Fruit fly (Drosophila melanogaster) whole organism, embryonic: Measurements from ENCODE around the gene slmb.

Experiments
- Atf3 ChIP-seq: fragments of 200-800 bp; sonication (Bioruptor generic); optimal IDR thresholded peaks from 3 replicates; lab custom pipeline; 2016; ENCODE audit warnings: missing biosample characterization, missing genetic modification characterization
- B-H2 ChIP-seq: fragments of 200-800 bp; sonication (Bioruptor generic); optimal IDR thresholded peaks from 2 replicates; lab custom pipeline; 2018; ENCODE audit warnings: missing biosample characterization, mild to moderate bottlenecking, missing genetic modification characterization
- Bgb ChIP-seq: fragments of 200-800 bp; sonication (Bioruptor generic); IDR thresholded peaks from 2 replicates; pipeline ENCODE4 v1.3.6; 2022; ENCODE audit warnings: missing biosample characterization, missing genetic modification characterization; ENCODE audit not compliant: partially characterized antibody
- CG10565 ChIP-seq: fragments of 200-800 bp; sonication (Bioruptor generic); optimal IDR thresholded peaks from 3 replicates; lab custom pipeline; 2016; ENCODE audit warnings: missing biosample characterization, mild to moderate bottlenecking, missing genetic modification characterization
- CG11504 ChIP-seq: fragments of 200-800 bp; sonication (Bioruptor generic); optimal IDR thresholded peaks from 3 replicates; lab custom pipeline; 2019; ENCODE audit warnings: missing biosample characterization, mild to moderate bottlenecking, missing genetic modification characterization, moderate library complexity
- CG12236 ChIP-seq: fragments of 200-800 bp; sonication (Bioruptor generic); optimal IDR thresholded peaks from 2 replicates; lab custom pipeline; 2016; ENCODE audit warnings: missing biosample characterization, missing genetic modification characterization
- CG1233 ChIP-seq: fragments of 200-800 bp; sonication (Bioruptor generic); optimal IDR thresholded peaks from 4 replicates; lab custom pipeline; 2018; ENCODE audit warnings: missing biosample characterization, mild to moderate bottlenecking, missing genetic modification characterization
- CG14860 ChIP-seq: fragments of 200-800 bp; sonication (Bioruptor generic); IDR thresholded peaks from 3 replicates; pipeline ENCODE4 v1.3.6; 2022; ENCODE audit warnings: missing biosample characterization, missing genetic modification characterization; ENCODE audit not compliant: partially characterized antibody
- CG16813 ChIP-seq: fragments of 200-800 bp; sonication (Bioruptor generic); IDR thresholded peaks from 3 replicates; pipeline ENCODE4 v1.3.6; 2022; ENCODE audit warnings: missing biosample characterization, missing genetic modification characterization; ENCODE audit not compliant: partially characterized antibody
- CG1832 ChIP-seq: fragments of 200-800 bp; sonication (Bioruptor generic); optimal IDR thresholded peaks from 2 replicates; lab custom pipeline; 2017; ENCODE audit warnings: missing biosample characterization, mild to moderate bottlenecking, missing genetic modification characterization, inconsistent platforms
- CG2129 ChIP-seq: fragments of 200-800 bp; sonication (Bioruptor generic); IDR thresholded peaks from 2 replicates; pipeline ENCODE4 v1.3.6; 2022; ENCODE audit warnings: missing biosample characterization, missing genetic modification characterization; ENCODE audit not compliant: partially characterized antibody
- CG2199 ChIP-seq: fragments of 200-800 bp; sonication (Bioruptor generic); IDR thresholded peaks from 3 replicates; pipeline ENCODE4 v1.3.6; 2022; ENCODE audit warnings: missing biosample characterization, missing genetic modification characterization
- CG2712 ChIP-seq: fragments of 200-800 bp; optimal IDR thresholded peaks from 3 replicates; lab custom pipeline; 2019; ENCODE audit warnings: missing biosample characterization, mild to moderate bottlenecking, missing genetic modification characterization, moderate library complexity
- CG30431 ChIP-seq: fragments of 200-800 bp; sonication (Bioruptor generic); optimal IDR thresholded peaks from 2 replicates; lab custom pipeline; 2017; ENCODE audit warnings: missing biosample characterization, missing genetic modification characterization
- CG31365 ChIP-seq: fragments of 200-800 bp; sonication (Bioruptor generic); optimal IDR thresholded peaks from 2 replicates; lab custom pipeline; 2018; ENCODE audit warnings: missing biosample characterization, mild to moderate bottlenecking, missing genetic modification characterization
- CG31441 ChIP-seq: fragments of 200-800 bp; sonication (Bioruptor generic); IDR thresholded peaks from 2 replicates; pipeline ENCODE4 v1.3.6; 2022; ENCODE audit warnings: missing biosample characterization, missing genetic modification characterization
- CG3163 ChIP-seq: fragments of 200-800 bp; sonication (Bioruptor generic); optimal IDR thresholded peaks from 3 replicates; lab custom pipeline; 2016; ENCODE audit warnings: missing biosample characterization, missing genetic modification characterization
- CG4282 ChIP-seq: fragments of 200-800 bp; sonication (Bioruptor generic); optimal IDR thresholded peaks from 2 replicates; lab custom pipeline; 2016; ENCODE audit warnings: missing biosample characterization, missing genetic modification characterization
- CG4328 ChIP-seq: fragments of 200-800 bp; sonication (Bioruptor generic); optimal IDR thresholded peaks from 3 replicates; lab custom pipeline; 2017; ENCODE audit warnings: missing biosample characterization, missing genetic modification reagents, missing genetic modification characterization
- CG4617 ChIP-seq: fragments of 200-800 bp; sonication (Bioruptor generic); optimal IDR thresholded peaks from 3 replicates; lab custom pipeline; 2016; ENCODE audit warnings: missing biosample characterization, missing genetic modification characterization, borderline replicate concordance
- CG9727 ChIP-seq: fragments of 200-800 bp; sonication (Bioruptor generic); optimal IDR thresholded peaks from 3 replicates; lab custom pipeline; 2017; ENCODE audit warnings: missing biosample characterization, mild to moderate bottlenecking, missing genetic modification characterization
- Camta ChIP-seq: fragments of 200-800 bp; sonication (Bioruptor generic); optimal IDR thresholded peaks from 2 replicates; lab custom pipeline; 2016; ENCODE audit warnings: missing biosample characterization, missing genetic modification characterization
- Dip2 ChIP-seq: fragments of 200-800 bp; sonication (Bioruptor generic); IDR thresholded peaks from 2 replicates; pipeline ENCODE4 v1.3.6; 2022; ENCODE audit warnings: missing biosample characterization, missing genetic modification characterization
- H2.0 ChIP-seq: fragments of 200-800 bp; sonication (Bioruptor generic); IDR thresholded peaks from 2 replicates; pipeline ENCODE4 v1.3.6; 2022; ENCODE audit warnings: missing biosample characterization, missing genetic modification characterization
- Hmr ChIP-seq: fragments of 200-800 bp; sonication (Bioruptor generic); optimal IDR thresholded peaks from 3 replicates; lab custom pipeline; 2017; ENCODE audit warnings: mild to moderate bottlenecking, missing biosample characterization, missing genetic modification reagents, missing genetic modification characterization
- Hr78 ChIP-seq, 2 experiments: fragments of 200-800 bp in 1 of 2; fragments of >200 bp in 1 of 2; sonication (Bioruptor generic) in 1 of 2; optimal IDR thresholded peaks; 2 replicates each; lab custom pipeline; 2017 to 2019; ENCODE audit warnings: missing biosample characterization in 2 of 2, missing genetic modification characterization in 2 of 2, mild to moderate bottlenecking in 1 of 2, moderate library complexity in 1 of 2
- Hsf ChIP-seq: fragments of 200-800 bp; sonication (Bioruptor generic); optimal IDR thresholded peaks from 3 replicates; lab custom pipeline; 2016; ENCODE audit warnings: missing biosample characterization, missing genetic modification characterization
- Nf-YA ChIP-seq: fragments of 200-800 bp; sonication (Bioruptor generic); IDR thresholded peaks from 2 replicates; pipeline ENCODE4 v1.3.6; 2022; ENCODE audit warnings: missing biosample characterization, missing genetic modification characterization
- PHDP ChIP-seq: fragments of 200-800 bp; sonication (Bioruptor generic); optimal IDR thresholded peaks from 3 replicates; lab custom pipeline; 2018; ENCODE audit warnings: missing biosample characterization, mild to moderate bottlenecking, missing genetic modification characterization, moderate library complexity
- Poxn ChIP-seq: fragments of 200-800 bp; sonication (Bioruptor generic); IDR thresholded peaks from 2 replicates; pipeline ENCODE4 v1.3.6; 2022; ENCODE audit warnings: missing biosample characterization, missing genetic modification characterization
- Sox100B ChIP-seq: fragments of 200-800 bp; sonication (Bioruptor generic); optimal IDR thresholded peaks from 3 replicates; lab custom pipeline; 2018; ENCODE audit warnings: missing biosample characterization, mild to moderate bottlenecking, missing genetic modification characterization
- Stat92E ChIP-seq, 3 experiments: fragments of >200 bp in 2 of 3; fragments of 200-800 bp in 1 of 3; sonication (Bioruptor generic) in 1 of 3; optimal IDR thresholded peaks; 2 replicates each; lab custom pipeline; 2017 to 2019; ENCODE audit warnings: missing biosample characterization in 3 of 3, missing genetic modification characterization in 3 of 3, mild to moderate bottlenecking in 1 of 3, moderate library complexity in 1 of 3
- az2 ChIP-seq: fragments of 200-800 bp; sonication (Bioruptor generic); optimal IDR thresholded peaks from 3 replicates; lab custom pipeline; 2016; ENCODE audit warnings: missing biosample characterization, missing genetic modification characterization
- corto ChIP-seq: fragments of 200-800 bp; sonication (Bioruptor generic); optimal IDR thresholded peaks from 2 replicates; lab custom pipeline; 2016; ENCODE audit warnings: missing biosample characterization, mild to moderate bottlenecking, missing genetic modification characterization, moderate library complexity
- danr ChIP-seq: fragments of 200-800 bp; sonication (Bioruptor generic); IDR thresholded peaks from 2 replicates; pipeline ENCODE4 v1.3.6; 2022; ENCODE audit warnings: missing biosample characterization, missing genetic modification characterization
- dpn ChIP-seq, 2 experiments: fragments of 200-800 bp; sonication (Bioruptor generic); optimal IDR thresholded peaks; 3 replicates each; lab custom pipeline; 2016; ENCODE audit warnings: missing biosample characterization in 2 of 2, missing genetic modification characterization in 2 of 2
- ems ChIP-seq: fragments of 200-800 bp; sonication (Bioruptor generic); optimal IDR thresholded peaks from 3 replicates; lab custom pipeline; 2016; ENCODE audit warnings: missing biosample characterization, missing genetic modification characterization
- ham ChIP-seq: fragments of 200-800 bp; sonication (Bioruptor generic); IDR thresholded peaks from 2 replicates; pipeline ENCODE4 v1.3.6; 2022; ENCODE audit warnings: missing biosample characterization, missing genetic modification characterization
- knrl ChIP-seq: fragments of 200-800 bp; sonication (Bioruptor generic); IDR thresholded peaks from 3 replicates; pipeline ENCODE4 v1.3.6; 2022; ENCODE audit warnings: missing biosample characterization, missing genetic modification characterization; ENCODE audit not compliant: partially characterized antibody
- maf-S ChIP-seq: fragments of 200-800 bp; sonication (Bioruptor generic); optimal IDR thresholded peaks from 2 replicates; lab custom pipeline; 2016; ENCODE audit warnings: missing biosample characterization, missing genetic modification characterization
- oc ChIP-seq: fragments of 200-800 bp; sonication (Bioruptor generic); optimal IDR thresholded peaks from 2 replicates; lab custom pipeline; 2018; ENCODE audit warnings: missing biosample characterization, mild to moderate bottlenecking, missing genetic modification characterization, moderate library complexity
- pan ChIP-seq, 4 experiments: fragments of >200 bp in 3 of 4; fragments of 200-800 bp in 1 of 4; sonication (Bioruptor generic) in 1 of 4; optimal IDR thresholded peaks in 3 of 4; IDR thresholded peaks in 1 of 4; 2 replicates each; pipeline versions ENCODE4 v1.3.6 to Lab custom; 2017 to 2022; ENCODE audit warnings: missing biosample characterization in 2 of 4, missing genetic modification characterization in 2 of 4, mixed read lengths in 1 of 4
- so ChIP-seq: fragments of 200-800 bp; sonication (Bioruptor generic); IDR thresholded peaks from 3 replicates; pipeline ENCODE4 v1.3.6; 2022; ENCODE audit warnings: missing biosample characterization, missing genetic modification characterization
- stwl ChIP-seq: fragments of 200-800 bp; sonication (Bioruptor generic); optimal IDR thresholded peaks from 3 replicates; lab custom pipeline; 2018; ENCODE audit warnings: missing biosample characterization, mild to moderate bottlenecking, missing genetic modification characterization, moderate library complexity
- sug ChIP-seq: fragments of 200-800 bp; optimal IDR thresholded peaks from 2 replicates; lab custom pipeline; 2019; ENCODE audit warnings: missing biosample characterization, mild to moderate bottlenecking, missing genetic modification characterization, moderate library complexity
- tio ChIP-seq: fragments of 200-800 bp; sonication (Bioruptor generic); optimal IDR thresholded peaks from 2 replicates; lab custom pipeline; 2017; ENCODE audit warnings: missing biosample characterization, missing genetic modification characterization, inconsistent platforms
- tna ChIP-seq: fragments of 200-800 bp; sonication (Bioruptor generic); IDR thresholded peaks from 2 replicates; pipeline ENCODE4 v1.3.6; 2022; ENCODE audit warnings: missing biosample characterization, missing genetic modification characterization; ENCODE audit not compliant: partially characterized antibody

slmb gene

dm6 chr3R:21111964-21112740 is 15.1 kb downstream of the slmb start (continued):
- TF ChIP-seq CG4617 (no peak), stwl (no peak), danr (GFP tag; lab: Robert Waterston, UW) (no peak), CG3163 (peak; percentile 72), Dip2 (GFP tag; lab: Robert Waterston, UW) (no peak), corto (GFP tag; lab: Kevin White, UChicago) (peak; percentile 71), ems (peak; percentile 36), tio (GFP tag; lab: Kevin White, UChicago) (no peak), Nf-YA (GFP tag; lab: Robert Waterston, UW) (no peak), CG10565 (GFP tag; lab: Kevin White, UChicago) (no peak), CG2199 (GFP tag; lab: Robert Waterston, UW) (peak; percentile 10; the same call in 1 of the 3 replicates), CG11504 (tag; lab: Kevin White, UChicago) (peak; percentile 60), Sox100B (peak; percentile 25), knrl (no peak), CG4282 (GFP tag; lab: Kevin White, UChicago) (no peak), ham (no peak), B-H2 (no peak), Atf3 (no peak), sug (tag; lab: Kevin White, UChicago) (peak; percentile 14), Bgb (no peak), CG30431 (no peak), PHDP (tag; lab: Kevin White, UChicago) (peak; percentile 61), CG12236 (no peak), CG31441 (GFP tag; lab: Robert Waterston, UW) (no peak; the same call in 1 of the 2 replicates), tna (no peak), Hmr (GFP tag; lab: Kevin White, UChicago) (peak; percentile 58), CG2712 (tag; lab: Kevin White, UChicago) (peak; percentile 24), Camta (no peak), Stat92E (GFP tag; optimal IDR thresholded peaks at IDR 0.05; lab: Kevin White, UChicago) (no peak), CG9727 (GFP tag; lab: Kevin White, UChicago) (no peak), CG1233 (GFP tag; lab: Kevin White, UChicago) (peak; percentile 45), CG16813 (GFP tag; lab: Robert Waterston, UW) (no peak), Hsf (peak; percentile 20), CG1832 (no peak), pan (optimal IDR thresholded peaks at IDR 0.05; lab: Kevin White, UChicago) (no peak), pan (GFP tag; optimal IDR thresholded peaks at IDR 0.05 in 1 of 2, IDR thresholded peaks at IDR 0.05 in 1 of 2) (no peak), maf-S (GFP tag; lab: Kevin White, UChicago) (no peak), dpn (GFP tag; optimal IDR thresholded peaks at IDR 0.05; lab: Kevin White, UChicago) (peak in 1 of 2 experiments; percentile 25), CG2129 (GFP tag; lab: Robert Waterston, UW) (no peak), CG14860 (GFP tag; lab: Robert Waterston, UW) (no peak), CG31365 (tag; lab: Kevin White, UChicago) (peak; percentile 79), Poxn (no peak), az2 (GFP tag; lab: Kevin White, UChicago) (peak; percentile 34), so (GFP tag; lab: Robert Waterston, UW) (peak; percentile 51; the same call in 1 of the 3 replicates), oc (tag; lab: Kevin White, UChicago) (peak; percentile 42), H2.0 (GFP tag; lab: Robert Waterston, UW) (0 out of 2 replicates have a peak, but pooled peaks have one; percentile 14), Hr78 (GFP tag; optimal IDR thresholded peaks at IDR 0.05; lab: Kevin White, UChicago) (no peak), CG4328 (GFP tag; lab: Kevin White, UChicago) (peak; percentile 2)
